Fruit fly (Drosophila melanogaster): ENCODE data around the gene Drak.

Drak gene

DNA sequence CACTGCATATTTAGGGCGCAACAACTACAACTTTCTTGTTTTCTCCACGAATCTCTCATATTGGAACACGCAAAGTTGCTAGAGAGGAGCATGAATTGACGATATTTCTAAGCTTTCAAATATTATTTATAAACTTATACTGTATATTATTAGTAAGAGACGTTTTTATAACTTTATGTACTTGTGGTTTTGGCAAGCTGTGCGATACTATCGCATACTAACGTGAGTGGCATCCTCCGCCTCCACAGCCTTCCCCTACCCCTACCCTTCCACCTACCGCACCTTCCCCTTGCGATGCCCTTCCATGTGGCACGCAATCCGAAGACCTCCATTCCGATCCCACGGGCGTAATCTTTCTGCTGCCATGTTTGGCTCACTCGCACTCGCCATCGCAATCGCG is 24.6 kb upstream of the Drak start (continued):
- no peak for TF ChIP-seq dpn (GFP tag; optimal IDR thresholded peaks at IDR 0.05)
- no peak for TF ChIP-seq nerfin-1 (tag; optimal IDR thresholded peaks at IDR 0.05)
- no peak for TF ChIP-seq Drgx (GFP tag; IDR thresholded peaks at IDR 0.05)
- no peak for TF ChIP-seq pnt (GFP tag; optimal IDR thresholded peaks at IDR 0.05)
- 0 out of 2 replicates have a peak, but pooled peaks have one; percentile 34 for TF ChIP-seq CG11247 (GFP tag; IDR thresholded peaks at IDR 0.05)
- no peak for TF ChIP-seq ken (GFP tag; IDR thresholded peaks at IDR 0.05)
- TF ChIP-seq Lhr (GFP tag; optimal IDR thresholded peaks at IDR 0.05) = no peak
- TF ChIP-seq en (GFP tag; optimal IDR thresholded peaks at IDR 0.05) = no peak
- no peak for TF ChIP-seq cad (GFP tag; optimal IDR thresholded peaks at IDR 0.05)
- TF ChIP-seq E2f1 (GFP tag; IDR thresholded peaks at IDR 0.05) = peak; percentile 58
- TF ChIP-seq Hr51 (GFP tag; optimal IDR thresholded peaks at IDR 0.05) = peak in 1 of 2 experiments; percentile 3
- TF ChIP-seq row (GFP tag; IDR thresholded peaks at IDR 0.05) = peak; percentile 59; the same call in 2 of the 3 replicates
- no peak for TF ChIP-seq CG6854 (GFP tag; optimal IDR thresholded peaks at IDR 0.05)
- peak; percentile 34; the same call in 1 of the 2 replicates for TF ChIP-seq CG32532 (GFP tag; IDR thresholded peaks at IDR 0.05)
- peak; percentile 52; the same call in 1 of the 3 replicates for TF ChIP-seq H15 (GFP tag; IDR thresholded peaks at IDR 0.05)
- no peak for TF ChIP-seq Tbp (GFP tag; optimal IDR thresholded peaks at IDR 0.05)
- TF ChIP-seq GATAe (GFP tag; conservative IDR thresholded peaks at IDR 0.05) = no peak
- peak; percentile 42; the same call in 1 of the 2 replicates for TF ChIP-seq CG10366 (GFP tag; IDR thresholded peaks at IDR 0.05)
- no peak for TF ChIP-seq Dad (GFP tag; optimal IDR thresholded peaks at IDR 0.05)
- TF ChIP-seq cg (GFP tag; optimal IDR thresholded peaks at IDR 0.05) = no peak
- 0 out of 3 replicates have a peak, but pooled peaks have one; percentile 13 for TF ChIP-seq Aef1 (GFP tag; IDR thresholded peaks at IDR 0.05)
- no peak for TF ChIP-seq CG15479 (GFP tag; optimal IDR thresholded peaks at IDR 0.05)
- no peak for TF ChIP-seq CG32767 (GFP tag; IDR thresholded peaks at IDR 0.05)
- peak; percentile 6 for TF ChIP-seq CoRest (tag; optimal IDR thresholded peaks at IDR 0.05)
- TF ChIP-seq CG10209 (GFP tag; optimal IDR thresholded peaks at IDR 0.05) = no peak
- TF ChIP-seq dimm (GFP tag; IDR thresholded peaks at IDR 0.05) = no peak
- TF ChIP-seq CG33213 (GFP tag; optimal IDR thresholded peaks at IDR 0.05) = no peak
- TF ChIP-seq CG12155 (GFP tag; optimal IDR thresholded peaks at IDR 0.05) = no peak
- TF ChIP-seq Dek (tag; optimal IDR thresholded peaks at IDR 0.05) = no peak
- TF ChIP-seq sens-2 (GFP tag; IDR thresholded peaks at IDR 0.05) = no peak
- no peak for TF ChIP-seq CG2202 (tag; optimal IDR thresholded peaks at IDR 0.05)
- TF ChIP-seq tap (tag; optimal IDR thresholded peaks at IDR 0.05) = no peak
- TF ChIP-seq HLH3B (GFP tag; IDR thresholded peaks at IDR 0.05) = 0 out of 2 replicates have a peak, but pooled peaks have one; percentile 31
- no peak for TF ChIP-seq HLHmδ (GFP tag; optimal IDR thresholded peaks at IDR 0.05)
- TF ChIP-seq Dbx (GFP tag; IDR thresholded peaks at IDR 0.05) = no peak
- peak; percentile 34; the same call in 2 of the 3 replicates for TF ChIP-seq dysf (GFP tag; IDR thresholded peaks at IDR 0.05)
- TF ChIP-seq dm (GFP tag; optimal IDR thresholded peaks at IDR 0.05) = no peak
- 0 out of 2 replicates have a peak, but pooled peaks have one; percentile 23 for TF ChIP-seq hbn (GFP tag; IDR thresholded peaks at IDR 0.05; ENCODE audit: partially characterized antibody)
- TF ChIP-seq bcd (GFP tag; optimal IDR thresholded peaks at IDR 0.05) = no peak
- no peak for TF ChIP-seq CG5245 (GFP tag; optimal IDR thresholded peaks at IDR 0.05)
- peak; percentile 37 for TF ChIP-seq lmd (GFP tag; IDR thresholded peaks at IDR 0.05)
- TF ChIP-seq grau (tag; optimal IDR thresholded peaks at IDR 0.05) = peak; percentile 8
- TF ChIP-seq CG6272 (GFP tag; IDR thresholded peaks at IDR 0.05) = peak; percentile 31; the same call in 1 of the 2 replicates
- no peak for TF ChIP-seq lov (optimal IDR thresholded peaks at IDR 0.05)
- no peak for TF ChIP-seq lov (GFP tag; IDR thresholded peaks at IDR 0.05)
- TF ChIP-seq Ets65A (GFP tag) = no peak
- no peak for TF ChIP-seq ap (GFP tag; IDR thresholded peaks at IDR 0.05)
- TF ChIP-seq phol (tag; optimal IDR thresholded peaks at IDR 0.05) = peak; percentile 0

Measured in whole organism, embryonic.